Fruit fly (Drosophila melanogaster) S2 (cell line): ENCODE results near the gene Ppat-Dpck.
A peak's percentile ranks its signal among the peaks of the same experiment; 100 is the strongest.

ENCODE experiments used
- CG8478 ChIP-seq: fragments of >200 bp; optimal IDR thresholded peaks from 2 replicates; lab custom pipeline; 2018
- CTCF ChIP-seq, 2 experiments: fragments of >200 bp; optimal IDR thresholded peaks; 2 replicates each; lab custom pipeline; 2018

dm6 chr3L:5793967-5794366, 25.4 kb upstream of the Ppat-Dpck start, which contains the start of gene Bre1:
- TF ChIP-seq CTCF (optimal IDR thresholded peaks at IDR 0.05; lab: Kevin White, UChicago) (peak in 1 of 2 experiments; percentile 16), CG8478 (no peak)
